Worm (Caenorhabditis elegans) whole organism, L4 larva: Measurements from ENCODE around the gene W09G12.10.

Experiments
- ZK546.5 ChIP-seq, 2 experiments: sonication (generic microtip); optimal IDR thresholded peaks; 2 replicates each; lab custom pipeline; 2017; ENCODE audit warnings: missing biosample characterization in 2 of 2, missing genetic modification characterization in 2 of 2
- aly-2 ChIP-seq: sonication (generic microtip); optimal IDR thresholded peaks from 2 replicates; lab custom pipeline; 2018; ENCODE audit warnings: missing biosample characterization, missing genetic modification characterization
- ama-1 ChIP-seq: fragments of 150-350 bp; optimal IDR thresholded peaks from 2 replicates; lab custom pipeline; 2014; ENCODE audit warnings: inconsistent platforms, mixed read lengths
- ceh-44 ChIP-seq: fragments of 200-800 bp; sonication (Bioruptor generic); IDR thresholded peaks from 2 replicates; pipeline ENCODE4 v1.3.6; 2022; ENCODE audit warnings: missing genetic modification reagents, missing genetic modification characterization, missing compliant biosample characterization
- egl-27 ChIP-seq: sonication (generic microtip); optimal IDR thresholded peaks from 3 replicates; lab custom pipeline; 2017; ENCODE audit warnings: missing biosample characterization, missing genetic modification reagents, missing genetic modification characterization
- egl-43 ChIP-seq: fragments of 200-800 bp; sonication (Bioruptor generic); IDR thresholded peaks from 2 replicates; pipeline ENCODE4 v1.3.6; 2022; ENCODE audit warnings: missing genetic modification reagents, missing genetic modification characterization, missing compliant biosample characterization
- lsy-2 ChIP-seq, 2 experiments: fragments of 150-350 bp in 1 of 2; sonication (generic microtip) in 1 of 2; optimal IDR thresholded peaks; 2 replicates each; lab custom pipeline; 2014 to 2017; ENCODE audit warnings: missing biosample characterization in 2 of 2, missing genetic modification characterization in 2 of 2
- pha-4 ChIP-seq, 2 experiments: fragments of 150-350 bp in 1 of 2; fragments of 200-800 bp in 1 of 2; sonication (Bioruptor generic) in 1 of 2; IDR thresholded peaks in 1 of 2; optimal IDR thresholded peaks in 1 of 2; 2 replicates each; pipeline versions ENCODE4 v1.3.6 to Lab custom; 2014 to 2022; ENCODE audit warnings: missing genetic modification characterization in 2 of 2, missing genetic modification reagents in 2 of 2, missing biosample characterization in 1 of 2, missing compliant biosample characterization in 1 of 2
- vab-7 ChIP-seq: fragments of 200-800 bp; sonication (Bioruptor generic); IDR thresholded peaks from 2 replicates; pipeline ENCODE4 v1.3.6; 2022; ENCODE audit warnings: missing genetic modification reagents, missing genetic modification characterization, missing compliant biosample characterization

DNA sequence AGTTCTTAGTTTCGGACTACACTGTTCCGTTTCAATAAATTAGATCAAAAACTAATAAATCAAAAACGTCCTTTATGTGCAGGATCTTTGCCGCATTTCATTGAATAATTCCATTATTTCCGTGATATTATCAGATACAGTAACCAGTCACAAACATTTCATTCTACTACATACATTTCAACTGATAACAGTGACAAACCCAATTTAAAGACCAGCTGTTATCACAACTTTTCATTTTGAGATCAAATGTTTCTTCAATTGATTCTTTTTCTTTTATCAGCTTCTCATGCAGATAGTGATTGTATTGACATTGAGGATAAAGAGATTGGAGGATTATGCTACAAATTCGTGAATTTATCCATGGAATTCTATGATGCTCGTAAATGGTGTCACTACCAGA, 35.6 kb upstream of the W09G12.10 start, which contains the start of gene clec-168:
- TF ChIP-seq ZK546.5 (tag; optimal IDR thresholded peaks at IDR 0.05; lab: Kevin White, UChicago) (no peak), ama-1 (lab: Kevin White, UChicago) (no peak), egl-43 (GFP tag; lab: Robert Waterston, UW) (no peak), egl-27 (tag; lab: Kevin White, UChicago) (no peak), aly-2 (tag; lab: Kevin White, UChicago) (no peak), lsy-2 (tag; optimal IDR thresholded peaks at IDR 0.05; lab: Kevin White, UChicago) (no peak), pha-4 (GFP tag; IDR thresholded peaks at IDR 0.05; lab: Robert Waterston, UW) (no peak), pha-4 (tag; optimal IDR thresholded peaks at IDR 0.05; lab: Kevin White, UChicago) (no peak), ceh-44 (GFP tag; lab: Robert Waterston, UW) (no peak), vab-7 (GFP tag; lab: Robert Waterston, UW) (no peak)
